Worm (Caenorhabditis elegans) whole organism, late embryonic: ENCODE data around the gene lido-7.

ENCODE experiments used
- dve-1 ChIP-seq: sonication (generic microtip); optimal IDR thresholded peaks from 2 replicates; lab custom pipeline; 2017; ENCODE audit warnings: antibody characterized with exemption, mild to moderate bottlenecking, missing genetic modification characterization, missing compliant biosample characterization
- lin-11 ChIP-seq: fragments of 200-800 bp; sonication (Bioruptor generic); optimal IDR thresholded peaks from 2 replicates; lab custom pipeline; 2018; ENCODE audit warnings: mild to moderate bottlenecking, missing genetic modification characterization, missing compliant biosample characterization

DNA sequence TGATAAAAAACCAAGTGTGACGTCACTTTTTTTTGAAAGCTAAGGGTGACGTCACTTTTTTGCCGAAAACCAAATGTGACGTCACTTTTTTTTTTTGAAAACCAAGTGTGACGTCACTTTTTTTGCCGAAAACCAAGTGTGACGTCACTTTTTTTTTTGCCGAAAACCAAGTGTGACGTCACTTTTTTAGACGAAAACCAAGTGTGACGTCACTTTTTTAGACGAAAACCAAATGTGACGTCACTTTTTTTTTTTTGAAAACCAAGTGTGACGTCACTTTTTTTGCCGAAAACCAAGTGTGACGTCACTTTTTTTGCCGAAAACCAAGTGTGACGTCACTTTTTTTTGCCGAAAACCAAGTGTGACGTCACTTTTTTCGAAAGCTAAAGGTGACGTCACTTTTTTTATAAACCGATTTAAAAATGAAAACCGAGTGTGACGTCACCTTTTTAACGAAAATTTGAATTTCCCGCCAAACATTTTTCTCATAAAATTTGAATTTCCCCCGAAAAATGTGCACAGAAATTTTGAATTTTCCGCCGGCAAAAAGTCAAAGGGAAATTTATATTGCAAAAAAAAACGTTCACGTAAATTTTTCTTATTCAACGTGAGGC, 9.8 kb downstream of the lido-7 start:
- TF ChIP-seq dve-1 (tag; lab: Kevin White, UChicago) = no peak
- no peak for TF ChIP-seq lin-11 (tag; lab: Kevin White, UChicago)
